Worm (Caenorhabditis elegans) whole organism, L3 larva: ENCODE results near the gene F53E4.2.

Source experiments
- aly-2 ChIP-seq: fragments of 150-350 bp; optimal IDR thresholded peaks from 2 replicates; lab custom pipeline; 2014; ENCODE audit warnings: missing biosample characterization, missing genetic modification characterization
- ama-1 ChIP-seq: fragments of 150-350 bp; optimal IDR thresholded peaks from 2 replicates; lab custom pipeline; 2018
- elt-1 ChIP-seq: fragments of 150-350 bp; optimal IDR thresholded peaks from 2 replicates; lab custom pipeline; 2014; ENCODE audit warnings: missing biosample characterization, missing genetic modification characterization
- nfya-1 ChIP-seq: sonication (generic microtip); optimal IDR thresholded peaks from 2 replicates; lab custom pipeline; 2017; ENCODE audit warnings: missing genetic modification characterization, mild to moderate bottlenecking, missing compliant biosample characterization, antibody characterized with exemption, moderate library complexity; ENCODE audit not compliant: insufficient read depth
- nhr-11 ChIP-seq: fragments of 150-350 bp; optimal IDR thresholded peaks from 2 replicates; lab custom pipeline; 2014; ENCODE audit warnings: missing biosample characterization, missing genetic modification characterization
- nhr-23 ChIP-seq: fragments of 150-350 bp; optimal IDR thresholded peaks from 2 replicates; lab custom pipeline; 2014; ENCODE audit warnings: missing biosample characterization, missing genetic modification reagents, missing genetic modification characterization
- pha-4 ChIP-seq: fragments of 150-350 bp; optimal IDR thresholded peaks from 2 replicates; lab custom pipeline; 2014; ENCODE audit warnings: missing biosample characterization, missing genetic modification reagents, missing genetic modification characterization
- pqm-1 ChIP-seq: fragments of 150-350 bp; optimal IDR thresholded peaks from 2 replicates; lab custom pipeline; 2017; ENCODE audit warnings: missing biosample characterization, missing genetic modification characterization, inconsistent platforms
- sea-2 ChIP-seq: fragments of 150-350 bp; sonication (generic microtip); optimal IDR thresholded peaks from 4 replicates; lab custom pipeline; 2014; ENCODE audit warnings: missing biosample characterization, missing genetic modification reagents, missing genetic modification characterization
- tbx-2 ChIP-seq: sonication (generic microtip); optimal IDR thresholded peaks from 2 replicates; lab custom pipeline; 2016; ENCODE audit warnings: mild to moderate bottlenecking, missing genetic modification characterization, missing compliant biosample characterization

DNA sequence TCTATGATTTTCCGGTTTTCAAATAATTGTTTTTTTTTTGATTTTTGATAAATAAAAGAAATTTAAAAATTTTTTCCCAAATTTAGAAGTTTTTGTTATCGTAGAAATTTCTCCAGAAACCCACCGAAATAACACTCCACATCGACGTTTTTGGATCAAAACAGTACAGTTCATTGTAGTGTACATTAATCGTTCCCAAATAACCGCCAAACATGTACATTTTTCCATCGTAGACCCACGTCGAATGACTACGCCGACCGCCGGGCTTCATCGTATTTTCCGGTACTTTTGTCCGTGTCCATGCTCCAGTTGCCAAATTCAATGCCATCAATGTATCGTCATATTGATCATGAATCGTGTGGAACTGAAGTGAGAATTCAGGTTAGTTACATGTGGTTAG, at the start of gene F53E4.2:
- no peak for TF ChIP-seq nhr-11 (tag; lab: Kevin White, UChicago)
- TF ChIP-seq ama-1 = no peak
- TF ChIP-seq sea-2 (GFP tag; lab: Kevin White, UChicago) = no peak
- TF ChIP-seq aly-2 (tag; lab: Kevin White, UChicago) = no peak
- TF ChIP-seq pha-4 (tag; lab: Kevin White, UChicago) = no peak
- TF ChIP-seq tbx-2 = no peak
- TF ChIP-seq pqm-1 (tag; lab: Kevin White, UChicago) = no peak
- no peak for TF ChIP-seq elt-1
- TF ChIP-seq nhr-23 (tag; lab: Kevin White, UChicago) = no peak
- TF ChIP-seq nfya-1 = no peak
